Fruit fly (Drosophila melanogaster) whole organism, prepupa: ENCODE measurements around the gene CG5645.

Experiments
- CG8632 ChIP-seq: fragments of 200-800 bp; sonication (Bioruptor generic); optimal IDR thresholded peaks from 3 replicates; lab custom pipeline; 2016; ENCODE audit warnings: missing biosample characterization, missing genetic modification characterization
- CG9139 ChIP-seq: fragments of 200-800 bp; sonication (Bioruptor generic); optimal IDR thresholded peaks from 3 replicates; lab custom pipeline; 2017; ENCODE audit warnings: missing biosample characterization, mild to moderate bottlenecking, missing genetic modification characterization
- pdm3 ChIP-seq: fragments of 200-800 bp; sonication (Bioruptor generic); optimal IDR thresholded peaks from 3 replicates; lab custom pipeline; 2016; ENCODE audit warnings: missing biosample characterization, missing genetic modification characterization

- TF ChIP-seq pdm3 (GFP tag; lab: Kevin White, UChicago) (no peak), CG8632 (no peak), CG9139 (GFP tag; lab: Kevin White, UChicago) (no peak)
Measured at dm6 chr3L:12107378-12107777, 29.1 kb downstream of the CG5645 start.
